Worm (Caenorhabditis elegans) whole organism, L4 larva: ENCODE measurements around the gene Y43F8B.23.

Experiments
- R02D3.7 ChIP-seq: fragments of 150-350 bp; sonication (generic microtip); optimal IDR thresholded peaks from 3 replicates; lab custom pipeline; 2014; ENCODE audit warnings: missing biosample characterization, missing genetic modification characterization
- T20F7.1 ChIP-seq: fragments of 200-800 bp; sonication (Bioruptor generic); optimal IDR thresholded peaks from 2 replicates; lab custom pipeline; 2018; ENCODE audit warnings: mild to moderate bottlenecking, missing genetic modification characterization, missing compliant biosample characterization
- aly-2 ChIP-seq: sonication (generic microtip); optimal IDR thresholded peaks from 2 replicates; lab custom pipeline; 2018; ENCODE audit warnings: missing biosample characterization, missing genetic modification characterization
- egl-27 ChIP-seq: sonication (generic microtip); optimal IDR thresholded peaks from 3 replicates; lab custom pipeline; 2017; ENCODE audit warnings: missing biosample characterization, missing genetic modification reagents, missing genetic modification characterization
- gei-8 ChIP-seq: fragments of 200-800 bp; sonication (Bioruptor generic); optimal IDR thresholded peaks from 2 replicates; lab custom pipeline; 2018; ENCODE audit warnings: mild to moderate bottlenecking, missing genetic modification characterization, missing compliant biosample characterization
- nhr-10 ChIP-seq: fragments of 150-350 bp; optimal IDR thresholded peaks from 2 replicates; lab custom pipeline; 2014; ENCODE audit warnings: missing biosample characterization, missing genetic modification characterization
- unc-130 ChIP-seq: sonication (generic microtip); optimal IDR thresholded peaks from 2 replicates; lab custom pipeline; 2016; ENCODE audit warnings: missing genetic modification reagents, missing genetic modification characterization, missing compliant biosample characterization

DNA sequence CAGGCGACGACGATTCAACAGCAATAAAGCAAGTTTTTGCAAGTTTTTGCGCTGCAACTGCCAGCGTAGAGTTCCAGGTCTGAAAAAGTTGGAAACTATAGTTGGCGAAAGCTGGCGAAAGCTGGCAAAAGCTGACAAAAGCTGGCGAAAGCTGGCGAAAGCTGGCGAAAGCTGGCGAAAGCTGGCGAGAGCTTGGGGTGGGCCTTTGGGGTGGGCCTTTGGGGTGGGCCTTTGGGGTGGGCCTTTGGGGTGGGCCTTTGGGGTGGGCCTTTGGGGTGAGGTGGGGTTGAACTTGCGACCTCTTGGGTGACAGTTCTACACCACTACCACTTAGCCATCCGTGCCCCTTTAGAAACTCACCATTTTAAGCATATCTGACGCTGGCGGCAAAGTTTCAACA is 27.7 kb upstream of the Y43F8B.23 start:
- TF ChIP-seq aly-2 (tag; lab: Kevin White, UChicago) (no peak), nhr-10 (tag; lab: Kevin White, UChicago) (no peak), R02D3.7 (no peak), gei-8 (GFP tag; lab: Kevin White, UChicago) (no peak), T20F7.1 (GFP tag; lab: Kevin White, UChicago) (no peak), egl-27 (tag; lab: Kevin White, UChicago) (no peak), unc-130 (GFP tag; lab: Kevin White, UChicago) (no peak)
